Fruit fly (Drosophila melanogaster): Measurements from ENCODE around the gene CG13445.

Gene CG13445

DNA sequence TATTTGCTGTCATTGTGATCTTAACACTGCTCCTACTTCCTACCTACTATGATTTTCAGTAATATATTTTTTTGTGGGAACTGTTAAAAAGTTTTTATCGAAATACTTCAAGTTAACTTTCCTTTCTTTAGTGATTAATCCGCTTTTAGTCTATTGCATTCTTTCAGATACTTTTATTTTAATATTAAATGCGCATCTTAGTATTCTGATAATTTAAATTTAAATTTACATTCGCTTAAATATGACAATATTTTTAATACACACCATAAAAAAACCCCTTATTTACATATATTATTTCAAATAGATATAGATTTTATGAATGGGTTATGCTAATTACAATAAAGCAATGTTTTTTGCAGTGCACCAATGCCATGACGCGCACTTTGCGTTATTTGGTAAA is 35.3 kb downstream of the CG13445 start (continued):
- peak; percentile 3 for TF ChIP-seq zf30C (GFP tag; optimal IDR thresholded peaks at IDR 0.05)
- TF ChIP-seq CG10979 (tag; optimal IDR thresholded peaks at IDR 0.05), result peak; percentile 38
- TF ChIP-seq otp (GFP tag; IDR thresholded peaks at IDR 0.05), result no peak
- peak; percentile 5 for TF ChIP-seq bcd (GFP tag; optimal IDR thresholded peaks at IDR 0.05)
- no peak for TF ChIP-seq CG5953 (GFP tag; IDR thresholded peaks at IDR 0.05)
- no peak for TF ChIP-seq Hr3 (GFP tag; optimal IDR thresholded peaks at IDR 0.05)
- TF ChIP-seq CG8388 (GFP tag; optimal IDR thresholded peaks at IDR 0.05), result no peak
- TF ChIP-seq CG7372 (GFP tag; IDR thresholded peaks at IDR 0.05), result no peak
- no peak for TF ChIP-seq Taf1 (GFP tag; IDR thresholded peaks at IDR 0.05)
- TF ChIP-seq Med (GFP tag), result no peak
- no peak for TF ChIP-seq CG10147 (GFP tag; optimal IDR thresholded peaks at IDR 0.05)
- peak; percentile 42 for TF ChIP-seq CG9727 (GFP tag; optimal IDR thresholded peaks at IDR 0.05)
- peak; percentile 35 for TF ChIP-seq CG14710 (tag; optimal IDR thresholded peaks at IDR 0.05)
- TF ChIP-seq CG17912 (GFP tag; optimal IDR thresholded peaks at IDR 0.05), result no peak
- peak; percentile 55 for TF ChIP-seq dmrt11E (tag; optimal IDR thresholded peaks at IDR 0.05)
- no peak for TF ChIP-seq row (GFP tag; IDR thresholded peaks at IDR 0.05)
- TF ChIP-seq CG30020 (tag; optimal IDR thresholded peaks at IDR 0.05), result no peak
- TF ChIP-seq dpn (GFP tag; optimal IDR thresholded peaks at IDR 0.05), result no peak
- no peak for TF ChIP-seq crp (GFP tag; optimal IDR thresholded peaks at IDR 0.05)
- TF ChIP-seq nmo (GFP tag; optimal IDR thresholded peaks at IDR 0.05), result peak; percentile 30
- peak; percentile 39 for TF ChIP-seq CG11504 (tag; optimal IDR thresholded peaks at IDR 0.05)
- TF ChIP-seq Chrac-16 (GFP tag; optimal IDR thresholded peaks at IDR 0.05), result no peak
- no peak for TF ChIP-seq sim (GFP tag; IDR thresholded peaks at IDR 0.05)
- TF ChIP-seq phol (tag; optimal IDR thresholded peaks at IDR 0.05), result peak; percentile 39
- TF ChIP-seq ERR (GFP tag; optimal IDR thresholded peaks at IDR 0.05), result no peak
- TF ChIP-seq Sox100B (GFP tag; optimal IDR thresholded peaks at IDR 0.05), result peak; percentile 10
- TF ChIP-seq Side (GFP tag; optimal IDR thresholded peaks at IDR 0.05), result no peak
- no peak for TF ChIP-seq Spps (tag; optimal IDR thresholded peaks at IDR 0.05)
- no peak for TF ChIP-seq CG17568 (GFP tag; optimal IDR thresholded peaks at IDR 0.05)
- no peak for TF ChIP-seq Fer3 (tag; optimal IDR thresholded peaks at IDR 0.05)
- TF ChIP-seq ssp (GFP tag; IDR thresholded peaks at IDR 0.05), result no peak
- no peak for TF ChIP-seq BtbVII (GFP tag; optimal IDR thresholded peaks at IDR 0.05)
- TF ChIP-seq Hmx (GFP tag; optimal IDR thresholded peaks at IDR 0.05), result no peak
- peak in 1 of 3 experiments; percentile 61 for TF ChIP-seq lola (GFP tag; optimal IDR thresholded peaks at IDR 0.05)
- TF ChIP-seq Stat92E (GFP tag; optimal IDR thresholded peaks at IDR 0.05), result no peak
- no peak for TF ChIP-seq CG4854 (GFP tag; optimal IDR thresholded peaks at IDR 0.05)
- TF ChIP-seq CG2712 (tag; optimal IDR thresholded peaks at IDR 0.05), result peak; percentile 32
- TF ChIP-seq D (optimal IDR thresholded peaks at IDR 0.05), result no peak
- TF ChIP-seq D (GFP tag; optimal IDR thresholded peaks at IDR 0.05), result no peak
- no peak for TF ChIP-seq prd (optimal IDR thresholded peaks at IDR 0.05)
- TF ChIP-seq prd (GFP tag; IDR thresholded peaks at IDR 0.05), result no peak
- peak; percentile 27; the same call in 1 of the 2 replicates for TF ChIP-seq CG31441 (GFP tag; IDR thresholded peaks at IDR 0.05)
- no peak for TF ChIP-seq Oli (tag; optimal IDR thresholded peaks at IDR 0.05)
- no peak for TF ChIP-seq Bdp1 (GFP tag; optimal IDR thresholded peaks at IDR 0.05)
- no peak for TF ChIP-seq Lhr (GFP tag; optimal IDR thresholded peaks at IDR 0.05)
- no peak for TF ChIP-seq ab (GFP tag; optimal IDR thresholded peaks at IDR 0.05)
- no peak for TF ChIP-seq CG6813 (GFP tag; optimal IDR thresholded peaks at IDR 0.05)
- no peak for TF ChIP-seq CG9817 (tag; optimal IDR thresholded peaks at IDR 0.05)
- peak; percentile 5 for TF ChIP-seq CG7556 (GFP tag; optimal IDR thresholded peaks at IDR 0.05)
- no peak for TF ChIP-seq Jarid2 (GFP tag; optimal IDR thresholded peaks at IDR 0.05)
- TF ChIP-seq CG7839 (tag; optimal IDR thresholded peaks at IDR 0.05), result peak; percentile 27
